Worm (Caenorhabditis elegans) whole organism, mixed stage, embryonic: ENCODE results near the gene irld-64.

ENCODE experiments used
- unc-39 ChIP-seq: fragments of 150-350 bp; optimal IDR thresholded peaks from 2 replicates; lab custom pipeline; 2014; ENCODE audit warnings: missing biosample characterization, missing genetic modification characterization
- unc-62 ChIP-seq: fragments of 150-350 bp; optimal IDR thresholded peaks from 2 replicates; lab custom pipeline; 2014; ENCODE audit warnings: missing biosample characterization, missing genetic modification reagents, missing genetic modification characterization
- ztf-11 ChIP-seq: fragments of 150-350 bp; optimal IDR thresholded peaks from 2 replicates; lab custom pipeline; 2014; ENCODE audit warnings: missing biosample characterization, missing genetic modification characterization

- TF ChIP-seq ztf-11 (no peak), unc-39 (tag; lab: Kevin White, UChicago) (no peak), unc-62 (GFP tag; lab: Kevin White, UChicago) (no peak)
Measured at ce11 chrII:2967064-2967463, 36.7 kb upstream of the irld-64 start.
